Fruit fly (Drosophila melanogaster) whole organism: ENCODE results near the gene CG32473.

Source experiments
- CG8478 ChIP-seq: fragments of >200 bp; optimal IDR thresholded peaks from 2 replicates; lab custom pipeline; 2018; ENCODE audit warnings: inconsistent platforms
- Dll ChIP-seq: fragments of >200 bp; optimal IDR thresholded peaks from 2 replicates; lab custom pipeline; 2017
- EcR ChIP-seq, 2 experiments: fragments of >200 bp; optimal IDR thresholded peaks; 2 replicates each; lab custom pipeline; 2017; ENCODE audit warnings: missing biosample characterization in 2 of 2, missing genetic modification characterization in 2 of 2, missing genetic modification reagents in 2 of 2
- pan ChIP-seq: fragments of >200 bp; optimal IDR thresholded peaks from 2 replicates; lab custom pipeline; 2017
- usp ChIP-seq: fragments of >200 bp; optimal IDR thresholded peaks from 2 replicates; lab custom pipeline; 2017; ENCODE audit warnings: missing biosample characterization, missing genetic modification characterization, mixed read lengths

- TF ChIP-seq usp (GFP tag; lab: Kevin White, UChicago) (no peak), Dll (no peak), pan (lab: Kevin White, UChicago) (no peak), CG8478 (no peak), EcR (GFP tag; optimal IDR thresholded peaks at IDR 0.05; lab: Kevin White, UChicago) (no peak)
Observed at dm6 chr3R:13288763-13289312, 13.6 kb upstream of the CG32473 start, which contains the start of gene apn.
